Fruit fly (Drosophila melanogaster): Measurements from ENCODE around the gene Spg7.
A peak's percentile ranks its signal among the peaks of the same experiment; 100 is the strongest.

Gene Spg7

dm6 chrX:2647472-2647883 is 50.5 kb downstream of the Spg7 start (continued):
- TF ChIP-seq emc (GFP tag; optimal IDR thresholded peaks at IDR 0.05) (peak; percentile 32), CG10274 (GFP tag; optimal IDR thresholded peaks at IDR 0.05) (peak; percentile 34), CG3995 (GFP tag; optimal IDR thresholded peaks at IDR 0.05) (no peak), pros (GFP tag; optimal IDR thresholded peaks at IDR 0.05) (no peak), dpn (GFP tag; optimal IDR thresholded peaks at IDR 0.05) (peak; percentile 59 to 70), CG13296 (GFP tag; optimal IDR thresholded peaks at IDR 0.05) (peak; percentile 68), CG18011 (GFP tag; optimal IDR thresholded peaks at IDR 0.05) (peak; percentile 1), bigmax (GFP tag; optimal IDR thresholded peaks at IDR 0.05) (no peak), fu2 (GFP tag; optimal IDR thresholded peaks at IDR 0.05) (no peak), CG13123 (GFP tag; optimal IDR thresholded peaks at IDR 0.05) (no peak), CG13287 (GFP tag; IDR thresholded peaks at IDR 0.05; ENCODE audit: partially characterized antibody) (no peak), ab (GFP tag; optimal IDR thresholded peaks at IDR 0.05) (peak; percentile 4), Lim3 (GFP tag; IDR thresholded peaks at IDR 0.05) (no peak), CG15601 (tag; optimal IDR thresholded peaks at IDR 0.05) (peak; percentile 33), lmd (GFP tag; IDR thresholded peaks at IDR 0.05) (peak; percentile 50; the same call in 1 of the 2 replicates), rib (GFP tag; IDR thresholded peaks at IDR 0.05) (no peak), CG2889 (GFP tag; IDR thresholded peaks at IDR 0.05) (no peak), CG6654 (GFP tag; optimal IDR thresholded peaks at IDR 0.05) (no peak), CG1529 (GFP tag; optimal IDR thresholded peaks at IDR 0.05) (peak; percentile 36), wek (GFP tag; optimal IDR thresholded peaks at IDR 0.05) (peak; percentile 7), bcd (GFP tag; optimal IDR thresholded peaks at IDR 0.05) (peak; percentile 62), CG9932 (GFP tag; IDR thresholded peaks at IDR 0.05) (peak; percentile 58), CG2712 (tag; optimal IDR thresholded peaks at IDR 0.05) (peak; percentile 57), NC2β (GFP tag; optimal IDR thresholded peaks at IDR 0.05) (peak; percentile 24), zen2 (GFP tag; IDR thresholded peaks at IDR 0.05; ENCODE audit: partially characterized antibody) (no peak), TFAM (GFP tag; optimal IDR thresholded peaks at IDR 0.05) (no peak), CG16779 (GFP tag; IDR thresholded peaks at IDR 0.05) (no peak), CG7357 (GFP tag; IDR thresholded peaks at IDR 0.05) (no peak), az2 (GFP tag; optimal IDR thresholded peaks at IDR 0.05) (peak; percentile 38), tna (GFP tag; IDR thresholded peaks at IDR 0.05; ENCODE audit: partially characterized antibody) (no peak), Sox102F (GFP tag; optimal IDR thresholded peaks at IDR 0.05) (peak; percentile 72), stwl (tag; optimal IDR thresholded peaks at IDR 0.05) (no peak), CG10462 (GFP tag; optimal IDR thresholded peaks at IDR 0.05) (no peak), CG10209 (GFP tag; optimal IDR thresholded peaks at IDR 0.05) (peak; percentile 52), phol (tag; optimal IDR thresholded peaks at IDR 0.05) (peak; percentile 70), CG2678 (tag; optimal IDR thresholded peaks at IDR 0.05) (peak; percentile 79), Sin3A (optimal IDR thresholded peaks at IDR 0.05) (no peak), CG18262 (tag; optimal IDR thresholded peaks at IDR 0.05) (peak; percentile 59), Fer2 (tag; optimal IDR thresholded peaks at IDR 0.05) (peak; percentile 27), hbn (GFP tag; IDR thresholded peaks at IDR 0.05; ENCODE audit: partially characterized antibody) (no peak), C15 (GFP tag; IDR thresholded peaks at IDR 0.05) (no peak), D (optimal IDR thresholded peaks at IDR 0.05) (no peak), D (GFP tag; optimal IDR thresholded peaks at IDR 0.05) (peak; percentile 34), CG15479 (GFP tag; optimal IDR thresholded peaks at IDR 0.05) (no peak), CG4404 (GFP tag; IDR thresholded peaks at IDR 0.05) (no peak; the same call in 1 of the 2 replicates), CG11696 (GFP tag; IDR thresholded peaks at IDR 0.05) (no peak), CG7928 (GFP tag; optimal IDR thresholded peaks at IDR 0.05) (no peak), vvl (GFP tag; IDR thresholded peaks at IDR 0.05) (peak; percentile 64), pan (optimal IDR thresholded peaks at IDR 0.05) (no peak), pan (GFP tag; optimal IDR thresholded peaks at IDR 0.05 in 1 of 2, IDR thresholded peaks at IDR 0.05 in 1 of 2) (peak in 1 of 2 experiments; percentile 49), sc (optimal IDR thresholded peaks at IDR 0.05) (no peak), sc (GFP tag; optimal IDR thresholded peaks at IDR 0.05) (peak; percentile 26)

Measured in whole organism, embryonic.